Fruit fly (Drosophila melanogaster) whole organism, embryonic: Measurements from ENCODE around the gene CG4629.

Experiments
- Abd-B ChIP-seq: fragments of 200-800 bp; sonication (Bioruptor generic); optimal IDR thresholded peaks from 2 replicates; lab custom pipeline; 2018; ENCODE audit warnings: missing biosample characterization, mild to moderate bottlenecking, missing genetic modification characterization, moderate library complexity
- Adf1 ChIP-seq: fragments of 200-800 bp; sonication (Bioruptor generic); IDR thresholded peaks from 2 replicates; pipeline ENCODE4 v1.3.6; 2022; ENCODE audit warnings: missing biosample characterization, missing genetic modification characterization
- Bteb2 ChIP-seq: fragments of 200-800 bp; sonication (Bioruptor generic); optimal IDR thresholded peaks from 2 replicates; lab custom pipeline; 2016; ENCODE audit warnings: missing biosample characterization, missing genetic modification characterization
- CG10267 ChIP-seq: fragments of 200-800 bp; sonication (Bioruptor generic); optimal IDR thresholded peaks from 2 replicates; lab custom pipeline; 2018; ENCODE audit warnings: missing biosample characterization, mild to moderate bottlenecking, missing genetic modification characterization, moderate library complexity
- CG10979 ChIP-seq: fragments of 200-800 bp; sonication (Bioruptor generic); optimal IDR thresholded peaks from 2 replicates; lab custom pipeline; 2018; ENCODE audit warnings: missing biosample characterization, mild to moderate bottlenecking, missing genetic modification characterization, moderate library complexity
- CG11560 ChIP-seq: fragments of 200-800 bp; sonication (Bioruptor generic); IDR thresholded peaks from 3 replicates; pipeline ENCODE4 v1.3.6; 2022; ENCODE audit warnings: missing biosample characterization, missing genetic modification characterization
- CG15073 ChIP-seq: fragments of 200-800 bp; sonication (Bioruptor generic); optimal IDR thresholded peaks from 2 replicates; lab custom pipeline; 2016; ENCODE audit warnings: missing biosample characterization, missing genetic modification characterization
- CG1529 ChIP-seq: fragments of 200-800 bp; sonication (Bioruptor generic); optimal IDR thresholded peaks from 3 replicates; lab custom pipeline; 2018; ENCODE audit warnings: missing biosample characterization, missing genetic modification characterization
- CG16863 ChIP-seq: fragments of 200-800 bp; sonication (Bioruptor generic); optimal IDR thresholded peaks from 3 replicates; lab custom pipeline; 2016; ENCODE audit warnings: missing biosample characterization, missing genetic modification characterization
- CG17361 ChIP-seq: fragments of 200-800 bp; sonication (Bioruptor generic); IDR thresholded peaks from 3 replicates; pipeline ENCODE4 v1.3.6; 2022; ENCODE audit warnings: missing biosample characterization, missing genetic modification characterization
- CG18599 ChIP-seq: fragments of 200-800 bp; sonication (Bioruptor generic); optimal IDR thresholded peaks from 3 replicates; lab custom pipeline; 2017; ENCODE audit warnings: missing biosample characterization, missing genetic modification characterization, mild to moderate bottlenecking, moderate library complexity, missing genetic modification reagents
- CG5953 ChIP-seq: fragments of 200-800 bp; sonication (Bioruptor generic); IDR thresholded peaks from 2 replicates; pipeline ENCODE4 v1.3.6; 2022; ENCODE audit warnings: missing biosample characterization, missing genetic modification characterization
- CG6272 ChIP-seq: fragments of 200-800 bp; sonication (Bioruptor generic); IDR thresholded peaks from 2 replicates; pipeline ENCODE4 v1.3.6; 2022; ENCODE audit warnings: missing biosample characterization, missing genetic modification characterization
- CG7987 ChIP-seq: fragments of 200-800 bp; sonication (Bioruptor generic); optimal IDR thresholded peaks from 2 replicates; lab custom pipeline; 2018; ENCODE audit warnings: missing biosample characterization, mild to moderate bottlenecking, missing genetic modification characterization, moderate library complexity
- CG8944 ChIP-seq: fragments of 200-800 bp; sonication (Bioruptor generic); optimal IDR thresholded peaks from 3 replicates; lab custom pipeline; 2016; ENCODE audit warnings: missing biosample characterization, missing genetic modification characterization
- Chrac-16 ChIP-seq: fragments of 200-800 bp; sonication (Bioruptor generic); optimal IDR thresholded peaks from 3 replicates; lab custom pipeline; 2016; ENCODE audit warnings: missing biosample characterization, missing genetic modification characterization
- Dp ChIP-seq: fragments of 200-800 bp; sonication (Bioruptor generic); optimal IDR thresholded peaks from 2 replicates; lab custom pipeline; 2018; ENCODE audit warnings: missing biosample characterization, mild to moderate bottlenecking, missing genetic modification characterization, moderate library complexity
- Eip74EF ChIP-seq, 2 experiments: fragments of 200-800 bp in 1 of 2; fragments of >200 bp in 1 of 2; sonication (Bioruptor generic) in 1 of 2; optimal IDR thresholded peaks; 2 replicates each; lab custom pipeline; 2017 to 2019; ENCODE audit warnings: missing biosample characterization in 2 of 2, missing genetic modification characterization in 2 of 2, mild to moderate bottlenecking in 1 of 2, moderate library complexity in 1 of 2
- H2.0 ChIP-seq: fragments of 200-800 bp; sonication (Bioruptor generic); IDR thresholded peaks from 2 replicates; pipeline ENCODE4 v1.3.6; 2022; ENCODE audit warnings: missing biosample characterization, missing genetic modification characterization
- HLH54F ChIP-seq: fragments of 200-800 bp; sonication (Bioruptor generic); optimal IDR thresholded peaks from 3 replicates; lab custom pipeline; 2016; ENCODE audit warnings: missing biosample characterization, missing genetic modification characterization
- Hr3 ChIP-seq: fragments of 200-800 bp; sonication (Bioruptor generic); optimal IDR thresholded peaks from 3 replicates; lab custom pipeline; 2016; ENCODE audit warnings: missing biosample characterization, missing genetic modification characterization
- Hr51 ChIP-seq, 2 experiments: fragments of 200-800 bp; sonication (Bioruptor generic); optimal IDR thresholded peaks; 2 replicates in 1 of 2; 3 replicates in 1 of 2; lab custom pipeline; 2016 to 2018; ENCODE audit warnings: missing biosample characterization in 2 of 2, missing genetic modification characterization in 2 of 2, mild to moderate bottlenecking in 1 of 2, moderate library complexity in 1 of 2
- NfI ChIP-seq: fragments of 200-800 bp; sonication (Bioruptor generic); optimal IDR thresholded peaks from 3 replicates; lab custom pipeline; 2018; ENCODE audit warnings: missing biosample characterization, mild to moderate bottlenecking, missing genetic modification characterization, moderate library complexity
- Sry-δ ChIP-seq: fragments of 200-800 bp; sonication (Bioruptor generic); optimal IDR thresholded peaks from 2 replicates; lab custom pipeline; 2016; ENCODE audit warnings: missing biosample characterization, missing genetic modification characterization
- Xrp1 ChIP-seq: fragments of 200-800 bp; sonication (Bioruptor generic); IDR thresholded peaks from 2 replicates; pipeline ENCODE4 v1.3.6; 2022; ENCODE audit warnings: missing biosample characterization, missing genetic modification characterization
- ab ChIP-seq: fragments of 200-800 bp; sonication (Bioruptor generic); optimal IDR thresholded peaks from 2 replicates; lab custom pipeline; 2016; ENCODE audit warnings: missing biosample characterization, missing genetic modification characterization
- aop ChIP-seq: fragments of 200-800 bp; sonication (Bioruptor generic); IDR thresholded peaks from 2 replicates; pipeline ENCODE4 v1.3.6; 2022; ENCODE audit warnings: missing biosample characterization, missing genetic modification characterization
- ara ChIP-seq: fragments of 200-800 bp; sonication (Bioruptor generic); IDR thresholded peaks from 2 replicates; pipeline ENCODE4 v1.3.6; 2022; ENCODE audit warnings: missing biosample characterization, missing genetic modification characterization
- bigmax ChIP-seq: fragments of 200-800 bp; sonication (Bioruptor generic); optimal IDR thresholded peaks from 2 replicates; lab custom pipeline; 2018; ENCODE audit warnings: missing biosample characterization, mild to moderate bottlenecking, missing genetic modification characterization
- br ChIP-seq: fragments of >200 bp; optimal IDR thresholded peaks from 2 replicates; lab custom pipeline; 2017
- cg ChIP-seq: fragments of 200-800 bp; sonication (Bioruptor generic); optimal IDR thresholded peaks from 3 replicates; lab custom pipeline; 2019; ENCODE audit warnings: missing biosample characterization, mild to moderate bottlenecking, missing genetic modification characterization, moderate library complexity
- chinmo ChIP-seq: fragments of 200-800 bp; sonication (Bioruptor generic); IDR thresholded peaks from 4 replicates; pipeline ENCODE4 v1.3.6; 2022; ENCODE audit warnings: missing biosample characterization, missing genetic modification characterization; ENCODE audit not compliant: partially characterized antibody
- da ChIP-seq: fragments of 200-800 bp; sonication (Bioruptor generic); optimal IDR thresholded peaks from 2 replicates; lab custom pipeline; 2016; ENCODE audit warnings: missing biosample characterization, missing genetic modification characterization
- dan ChIP-seq: fragments of 200-800 bp; sonication (Bioruptor generic); IDR thresholded peaks from 2 replicates; pipeline ENCODE4 v1.3.6; 2022; ENCODE audit warnings: missing biosample characterization, missing genetic modification characterization
- hth ChIP-seq: fragments of >200 bp; optimal IDR thresholded peaks from 2 replicates; lab custom pipeline; 2017; ENCODE audit warnings: inconsistent platforms
- kah ChIP-seq: fragments of 200-800 bp; sonication (Bioruptor generic); optimal IDR thresholded peaks from 2 replicates; lab custom pipeline; 2018; ENCODE audit warnings: missing biosample characterization, mild to moderate bottlenecking, missing genetic modification characterization
- kay ChIP-seq: fragments of 200-800 bp; sonication (Bioruptor generic); optimal IDR thresholded peaks from 2 replicates; lab custom pipeline; 2016; ENCODE audit warnings: missing biosample characterization, missing genetic modification characterization
- klu ChIP-seq: fragments of 200-800 bp; sonication (Bioruptor generic); IDR thresholded peaks from 2 replicates; pipeline ENCODE4 v1.3.6; 2022; ENCODE audit warnings: missing biosample characterization, missing genetic modification characterization
- mirr ChIP-seq: fragments of 200-800 bp; sonication (Bioruptor generic); optimal IDR thresholded peaks from 3 replicates; lab custom pipeline; 2018; ENCODE audit warnings: missing biosample characterization, mild to moderate bottlenecking, missing genetic modification characterization
- nmo ChIP-seq: fragments of 200-800 bp; sonication (Bioruptor generic); optimal IDR thresholded peaks from 2 replicates; lab custom pipeline; 2018; ENCODE audit warnings: missing biosample characterization, mild to moderate bottlenecking, missing genetic modification characterization, moderate library complexity
- p53 ChIP-seq: fragments of 200-800 bp; sonication (Bioruptor generic); optimal IDR thresholded peaks from 2 replicates; lab custom pipeline; 2016; ENCODE audit warnings: missing biosample characterization, missing genetic modification characterization
- pan ChIP-seq, 4 experiments: fragments of >200 bp in 3 of 4; fragments of 200-800 bp in 1 of 4; sonication (Bioruptor generic) in 1 of 4; optimal IDR thresholded peaks in 3 of 4; IDR thresholded peaks in 1 of 4; 2 replicates each; pipeline versions ENCODE4 v1.3.6 to Lab custom; 2017 to 2022; ENCODE audit warnings: missing biosample characterization in 2 of 4, missing genetic modification characterization in 2 of 4, mixed read lengths in 1 of 4
- pita ChIP-seq: fragments of 200-800 bp; sonication (Bioruptor generic); optimal IDR thresholded peaks from 2 replicates; lab custom pipeline; 2017; ENCODE audit warnings: missing biosample characterization, mild to moderate bottlenecking, missing genetic modification characterization
- repo ChIP-seq: fragments of 200-800 bp; sonication (Bioruptor generic); optimal IDR thresholded peaks from 2 replicates; lab custom pipeline; 2016; ENCODE audit warnings: missing biosample characterization, missing genetic modification characterization
- ttk ChIP-seq: fragments of 200-800 bp; sonication (Bioruptor generic); IDR thresholded peaks from 2 replicates; pipeline ENCODE4 v2.1.2; 2022; ENCODE audit warnings: missing biosample characterization, missing genetic modification characterization
- usp ChIP-seq: fragments of >200 bp; optimal IDR thresholded peaks from 2 replicates; lab custom pipeline; 2017; ENCODE audit warnings: missing biosample characterization, missing genetic modification characterization
- wek ChIP-seq: fragments of 200-800 bp; sonication (Bioruptor generic); optimal IDR thresholded peaks from 3 replicates; lab custom pipeline; 2018; ENCODE audit warnings: missing biosample characterization, mild to moderate bottlenecking, missing genetic modification characterization, moderate library complexity
- zen ChIP-seq: fragments of 200-800 bp; sonication (Bioruptor generic); optimal IDR thresholded peaks from 3 replicates; lab custom pipeline; 2018; ENCODE audit warnings: missing biosample characterization, mild to moderate bottlenecking, missing genetic modification characterization, moderate library complexity

Gene CG4629

DNA sequence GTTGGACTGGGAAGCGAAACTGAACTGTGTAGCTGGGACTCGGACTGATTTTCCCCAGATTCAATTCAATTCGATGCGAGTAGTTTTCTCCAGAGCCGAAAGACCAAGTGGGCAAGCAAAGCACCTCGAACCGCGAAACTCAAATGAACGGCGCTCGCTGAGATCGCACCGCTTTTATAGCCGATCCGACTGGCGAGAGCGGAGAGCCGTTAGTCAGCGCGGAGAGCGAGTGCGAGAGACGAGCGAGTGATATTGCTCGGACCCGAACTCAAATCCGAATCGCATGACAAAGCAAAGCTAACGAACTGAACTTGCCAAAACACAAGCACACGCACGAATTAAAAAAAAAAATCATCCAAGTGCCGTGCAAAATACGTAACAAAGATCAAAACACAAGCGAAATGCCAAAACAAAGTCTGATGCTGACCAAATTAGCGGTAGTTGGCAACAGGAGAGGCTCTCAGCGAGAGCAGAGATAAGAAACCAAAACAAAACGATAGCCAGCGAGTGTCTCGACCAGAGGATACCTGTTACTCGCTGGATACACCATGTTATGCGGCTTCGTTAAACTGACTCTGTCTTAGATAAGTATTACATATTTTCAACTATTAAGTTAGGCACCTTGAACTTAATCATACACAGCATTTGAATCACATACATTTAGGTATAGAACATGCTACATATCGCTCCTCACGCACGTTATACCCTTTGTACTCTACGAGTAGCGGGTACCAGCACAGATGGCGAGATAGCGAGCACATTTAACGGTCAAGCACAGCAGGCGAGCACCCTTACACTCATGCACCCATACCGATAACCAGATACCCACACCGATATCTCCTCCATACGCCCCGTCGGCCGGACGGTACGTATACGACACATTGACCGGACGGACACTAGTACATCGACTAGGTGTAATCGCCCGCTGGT, 16.8 kb upstream of the CG4629 start (continued):
- TF ChIP-seq kay (GFP tag; lab: Kevin White, UChicago) (peak; percentile 61), Sry-δ (GFP tag; lab: Kevin White, UChicago) (no peak), repo (peak; percentile 13), Adf1 (peak; percentile 49; the same call in 1 of the 2 replicates), CG17361 (GFP tag; lab: Robert Waterston, UW) (peak; percentile 77), chinmo (GFP tag; lab: Robert Waterston, UW) (peak; percentile 76; the same call in 2 of the 4 replicates), usp (GFP tag; lab: Kevin White, UChicago) (no peak), CG6272 (peak; percentile 57), p53 (GFP tag; lab: Kevin White, UChicago) (no peak), pan (optimal IDR thresholded peaks at IDR 0.05; lab: Kevin White, UChicago) (peak in 1 of 2 experiments; percentile 55), pan (GFP tag; optimal IDR thresholded peaks at IDR 0.05 in 1 of 2, IDR thresholded peaks at IDR 0.05 in 1 of 2) (peak in 1 of 2 experiments; percentile 67), nmo (GFP tag; lab: Kevin White, UChicago) (peak; percentile 75), mirr (GFP tag; lab: Kevin White, UChicago) (peak; percentile 47), Xrp1 (GFP tag; lab: Robert Waterston, UW) (peak; percentile 75), CG11560 (tag; lab: Robert Waterston, UW) (peak; percentile 49), da (GFP tag; lab: Kevin White, UChicago) (peak; percentile 16), NfI (GFP tag; lab: Kevin White, UChicago) (peak; percentile 55), ara (GFP tag; lab: Robert Waterston, UW) (peak; percentile 36; the same call in 1 of the 2 replicates), kah (peak; percentile 3), zen (peak; percentile 55), Eip74EF (GFP tag; optimal IDR thresholded peaks at IDR 0.05; lab: Kevin White, UChicago) (no peak), CG18599 (peak; percentile 86), CG5953 (GFP tag; lab: Robert Waterston, UW) (0 out of 2 replicates have a peak, but pooled peaks have one; percentile 29), H2.0 (GFP tag; lab: Robert Waterston, UW) (peak; percentile 69; the same call in 1 of the 2 replicates), br (lab: Kevin White, UChicago) (no peak), Dp (GFP tag; lab: Kevin White, UChicago) (no peak), Chrac-16 (GFP tag; lab: Kevin White, UChicago) (peak; percentile 67), bigmax (GFP tag; lab: Kevin White, UChicago) (no peak), cg (GFP tag; lab: Kevin White, UChicago) (peak; percentile 14), CG7987 (GFP tag; lab: Kevin White, UChicago) (peak; percentile 9), hth (lab: Kevin White, UChicago) (no peak), dan (0 out of 2 replicates have a peak, but pooled peaks have one; percentile 21), CG15073 (GFP tag; lab: Kevin White, UChicago) (no peak), Abd-B (GFP tag; lab: Kevin White, UChicago) (peak; percentile 40), HLH54F (GFP tag; lab: Kevin White, UChicago) (peak; percentile 69), ttk (GFP tag; lab: Robert Waterston, UW) (peak; percentile 30; the same call in 1 of the 2 replicates), klu (GFP tag; lab: Robert Waterston, UW) (peak; percentile 44), Bteb2 (GFP tag; lab: Kevin White, UChicago) (peak; percentile 76), CG10979 (tag; lab: Kevin White, UChicago) (peak; percentile 34), CG16863 (GFP tag; lab: Kevin White, UChicago) (peak; percentile 58), Hr51 (GFP tag; optimal IDR thresholded peaks at IDR 0.05; lab: Kevin White, UChicago) (peak; percentile 53 to 79), CG1529 (GFP tag; lab: Kevin White, UChicago) (peak; percentile 25), CG10267 (tag; lab: Kevin White, UChicago) (peak; percentile 29), CG8944 (GFP tag; lab: Kevin White, UChicago) (peak; percentile 57), aop (GFP tag; lab: Robert Waterston, UW) (no peak), ab (peak; percentile 55), wek (GFP tag; lab: Kevin White, UChicago) (no peak), pita (GFP tag; lab: Kevin White, UChicago) (no peak), Hr3 (GFP tag; lab: Kevin White, UChicago) (peak; percentile 59)
